Fruit fly (Drosophila melanogaster) whole organism, embryonic: ENCODE measurements around the gene Prx5.

ENCODE experiments used
- Aef1 ChIP-seq: fragments of 200-800 bp; sonication (Bioruptor generic); IDR thresholded peaks from 3 replicates; pipeline ENCODE4 v1.3.6; 2022; ENCODE audit warnings: missing biosample characterization, missing genetic modification characterization
- CG10267 ChIP-seq: fragments of 200-800 bp; sonication (Bioruptor generic); optimal IDR thresholded peaks from 2 replicates; lab custom pipeline; 2018; ENCODE audit warnings: missing biosample characterization, mild to moderate bottlenecking, missing genetic modification characterization, moderate library complexity
- CG11456 ChIP-seq: fragments of 200-800 bp; sonication (Bioruptor generic); IDR thresholded peaks from 3 replicates; pipeline ENCODE4 v1.3.6; 2022; ENCODE audit warnings: missing biosample characterization, missing genetic modification characterization
- CG11504 ChIP-seq: fragments of 200-800 bp; sonication (Bioruptor generic); optimal IDR thresholded peaks from 3 replicates; lab custom pipeline; 2019; ENCODE audit warnings: missing biosample characterization, mild to moderate bottlenecking, missing genetic modification characterization, moderate library complexity
- CG11723 ChIP-seq: fragments of 200-800 bp; sonication (Bioruptor generic); optimal IDR thresholded peaks from 2 replicates; lab custom pipeline; 2017; ENCODE audit warnings: missing biosample characterization, mild to moderate bottlenecking, missing genetic modification characterization
- CG12104 ChIP-seq: fragments of 200-800 bp; sonication (Bioruptor generic); optimal IDR thresholded peaks from 3 replicates; lab custom pipeline; 2016; ENCODE audit warnings: missing biosample characterization, missing genetic modification characterization
- CG12219 ChIP-seq: fragments of 200-800 bp; sonication (Bioruptor generic); optimal IDR thresholded peaks from 3 replicates; lab custom pipeline; 2018; ENCODE audit warnings: missing biosample characterization, mild to moderate bottlenecking, missing genetic modification characterization
- CG12769 ChIP-seq: fragments of 200-800 bp; sonication (Bioruptor generic); optimal IDR thresholded peaks from 2 replicates; lab custom pipeline; 2019; ENCODE audit warnings: missing biosample characterization, mild to moderate bottlenecking, missing genetic modification characterization, moderate library complexity
- CG13424 ChIP-seq: fragments of 200-800 bp; sonication (Bioruptor generic); optimal IDR thresholded peaks from 2 replicates; lab custom pipeline; 2019; ENCODE audit warnings: missing biosample characterization, mild to moderate bottlenecking, missing genetic modification characterization, moderate library complexity
- CG16815 ChIP-seq: fragments of 200-800 bp; sonication (Bioruptor generic); optimal IDR thresholded peaks from 3 replicates; lab custom pipeline; 2017; ENCODE audit warnings: missing biosample characterization, mild to moderate bottlenecking, missing genetic modification characterization
- CG17361 ChIP-seq: fragments of 200-800 bp; sonication (Bioruptor generic); IDR thresholded peaks from 3 replicates; pipeline ENCODE4 v1.3.6; 2022; ENCODE audit warnings: missing biosample characterization, missing genetic modification characterization
- CG2712 ChIP-seq: fragments of 200-800 bp; optimal IDR thresholded peaks from 3 replicates; lab custom pipeline; 2019; ENCODE audit warnings: missing biosample characterization, mild to moderate bottlenecking, missing genetic modification characterization, moderate library complexity
- CG2875 ChIP-seq: fragments of 200-800 bp; sonication (Bioruptor generic); optimal IDR thresholded peaks from 2 replicates; lab custom pipeline; 2017; ENCODE audit warnings: missing biosample characterization, mild to moderate bottlenecking, missing genetic modification characterization, missing genetic modification reagents
- CG33557 ChIP-seq: fragments of 200-800 bp; sonication (Bioruptor generic); optimal IDR thresholded peaks from 2 replicates; lab custom pipeline; 2019; ENCODE audit warnings: missing biosample characterization, mild to moderate bottlenecking, missing genetic modification characterization, moderate library complexity
- CG7271 ChIP-seq: fragments of 200-800 bp; sonication (Bioruptor generic); optimal IDR thresholded peaks from 2 replicates; lab custom pipeline; 2018; ENCODE audit warnings: missing biosample characterization, mild to moderate bottlenecking, missing genetic modification characterization, moderate library complexity
- CG7963 ChIP-seq: fragments of 200-800 bp; sonication (Bioruptor generic); IDR thresholded peaks from 3 replicates; pipeline ENCODE4 v1.3.6; 2022; ENCODE audit warnings: missing biosample characterization, missing genetic modification characterization; ENCODE audit not compliant: partially characterized antibody
- CG8281 ChIP-seq: fragments of 200-800 bp; sonication (Bioruptor generic); optimal IDR thresholded peaks from 2 replicates; lab custom pipeline; 2018; ENCODE audit warnings: missing biosample characterization, mild to moderate bottlenecking, missing genetic modification characterization, moderate library complexity
- CG8359 ChIP-seq: fragments of 200-800 bp; sonication (Bioruptor generic); optimal IDR thresholded peaks from 2 replicates; lab custom pipeline; 2017; ENCODE audit warnings: missing biosample characterization, mild to moderate bottlenecking, missing genetic modification characterization, borderline replicate concordance
- CG9437 ChIP-seq: fragments of 200-800 bp; sonication (Bioruptor generic); optimal IDR thresholded peaks from 2 replicates; lab custom pipeline; 2018; ENCODE audit warnings: missing biosample characterization, mild to moderate bottlenecking, missing genetic modification characterization
- CHES-1-like ChIP-seq: fragments of 200-800 bp; sonication (Bioruptor generic); optimal IDR thresholded peaks from 2 replicates; lab custom pipeline; 2016; ENCODE audit warnings: missing biosample characterization, missing genetic modification characterization
- CrebB ChIP-seq: fragments of 200-800 bp; sonication (Bioruptor generic); optimal IDR thresholded peaks from 3 replicates; lab custom pipeline; 2018; ENCODE audit warnings: missing biosample characterization, mild to moderate bottlenecking, missing genetic modification characterization
- Ets65A ChIP-seq: fragments of 200-800 bp; sonication (Bioruptor generic); peaks from one replicate; lab custom pipeline; 2016; ENCODE audit warnings: missing biosample characterization, missing genetic modification characterization
- Ets97D ChIP-seq: fragments of 200-800 bp; sonication (Bioruptor generic); optimal IDR thresholded peaks from 3 replicates; lab custom pipeline; 2016; ENCODE audit warnings: missing biosample characterization, missing genetic modification characterization
- Gug ChIP-seq: fragments of 200-800 bp; sonication (Bioruptor generic); IDR thresholded peaks from 4 replicates; pipeline ENCODE4 v1.3.6; 2022; ENCODE audit warnings: missing biosample characterization, missing genetic modification characterization
- HHEX ChIP-seq: fragments of 200-800 bp; sonication (Bioruptor generic); optimal IDR thresholded peaks from 3 replicates; lab custom pipeline; 2017; ENCODE audit warnings: missing biosample characterization, mild to moderate bottlenecking, missing genetic modification characterization, missing genetic modification reagents
- Hmx ChIP-seq: fragments of 200-800 bp; sonication (Bioruptor generic); optimal IDR thresholded peaks from 2 replicates; lab custom pipeline; 2016; ENCODE audit warnings: missing biosample characterization, missing genetic modification characterization
- Hr51 ChIP-seq, 2 experiments: fragments of 200-800 bp; sonication (Bioruptor generic); optimal IDR thresholded peaks; 2 replicates in 1 of 2; 3 replicates in 1 of 2; lab custom pipeline; 2016 to 2018; ENCODE audit warnings: missing biosample characterization in 2 of 2, missing genetic modification characterization in 2 of 2, mild to moderate bottlenecking in 1 of 2, moderate library complexity in 1 of 2
- Lpt ChIP-seq: fragments of >200 bp; optimal IDR thresholded peaks from 2 replicates; lab custom pipeline; 2018; ENCODE audit warnings: missing biosample characterization, missing genetic modification characterization
- Mad ChIP-seq: fragments of 200-800 bp; sonication (Bioruptor generic); optimal IDR thresholded peaks from 2 replicates; lab custom pipeline; 2016; ENCODE audit warnings: missing biosample characterization, missing genetic modification characterization
- NfI ChIP-seq: fragments of 200-800 bp; sonication (Bioruptor generic); optimal IDR thresholded peaks from 3 replicates; lab custom pipeline; 2018; ENCODE audit warnings: missing biosample characterization, mild to moderate bottlenecking, missing genetic modification characterization, moderate library complexity
- Rfx ChIP-seq: fragments of 200-800 bp; sonication (Bioruptor generic); IDR thresholded peaks from 2 replicates; pipeline ENCODE4 v1.3.6; 2022; ENCODE audit warnings: missing biosample characterization, missing genetic modification characterization
- YL-1 ChIP-seq: fragments of 200-800 bp; sonication (Bioruptor generic); optimal IDR thresholded peaks from 3 replicates; lab custom pipeline; 2017; ENCODE audit warnings: missing biosample characterization, mild to moderate bottlenecking, missing genetic modification characterization
- ab ChIP-seq: fragments of 200-800 bp; sonication (Bioruptor generic); optimal IDR thresholded peaks from 2 replicates; lab custom pipeline; 2016; ENCODE audit warnings: missing biosample characterization, missing genetic modification characterization
- bowl ChIP-seq: fragments of 200-800 bp; sonication (Bioruptor generic); IDR thresholded peaks from 2 replicates; pipeline ENCODE4 v1.3.6; 2022; ENCODE audit warnings: missing biosample characterization, missing genetic modification characterization
- caup ChIP-seq: fragments of 200-800 bp; sonication (Bioruptor generic); optimal IDR thresholded peaks from 3 replicates; lab custom pipeline; 2017; ENCODE audit warnings: missing biosample characterization, mild to moderate bottlenecking, missing genetic modification characterization, moderate library complexity; ENCODE audit not compliant: severe bottlenecking
- dmrt11E ChIP-seq: fragments of 200-800 bp; sonication (Bioruptor generic); optimal IDR thresholded peaks from 3 replicates; lab custom pipeline; 2018; ENCODE audit warnings: missing biosample characterization, mild to moderate bottlenecking, missing genetic modification characterization, moderate library complexity
- gcm2 ChIP-seq: fragments of 200-800 bp; sonication (Bioruptor generic); optimal IDR thresholded peaks from 2 replicates; lab custom pipeline; 2016; ENCODE audit warnings: missing biosample characterization, missing genetic modification characterization
- gsb-n ChIP-seq: fragments of 200-800 bp; sonication (Bioruptor generic); optimal IDR thresholded peaks from 3 replicates; lab custom pipeline; 2018; ENCODE audit warnings: missing biosample characterization, mild to moderate bottlenecking, missing genetic modification characterization
- jing ChIP-seq: fragments of 200-800 bp; sonication (Bioruptor generic); optimal IDR thresholded peaks from 2 replicates; lab custom pipeline; 2018; ENCODE audit warnings: missing biosample characterization, mild to moderate bottlenecking, missing genetic modification characterization
- jumu ChIP-seq: fragments of 200-800 bp; sonication (Bioruptor generic); optimal IDR thresholded peaks from 3 replicates; lab custom pipeline; 2016; ENCODE audit warnings: missing biosample characterization, missing genetic modification characterization
- org-1 ChIP-seq: fragments of 200-800 bp; sonication (Bioruptor generic); optimal IDR thresholded peaks from 2 replicates; lab custom pipeline; 2017; ENCODE audit warnings: missing biosample characterization, missing genetic modification characterization
- ro ChIP-seq: fragments of 200-800 bp; sonication (Bioruptor generic); IDR thresholded peaks from 2 replicates; pipeline ENCODE4 v1.3.6; 2022; ENCODE audit warnings: missing biosample characterization, missing genetic modification characterization
- sens-2 ChIP-seq: fragments of 200-800 bp; sonication (Bioruptor generic); IDR thresholded peaks from 2 replicates; pipeline ENCODE4 v1.3.6; 2022; ENCODE audit warnings: missing biosample characterization, missing genetic modification characterization
- so ChIP-seq: fragments of 200-800 bp; sonication (Bioruptor generic); IDR thresholded peaks from 3 replicates; pipeline ENCODE4 v1.3.6; 2022; ENCODE audit warnings: missing biosample characterization, missing genetic modification characterization
- tio ChIP-seq: fragments of 200-800 bp; sonication (Bioruptor generic); optimal IDR thresholded peaks from 2 replicates; lab custom pipeline; 2017; ENCODE audit warnings: missing biosample characterization, missing genetic modification characterization, inconsistent platforms
- tll ChIP-seq, 2 experiments: fragments of 200-800 bp in 1 of 2; fragments of >200 bp in 1 of 2; sonication (Bioruptor generic) in 1 of 2; optimal IDR thresholded peaks; 2 replicates each; lab custom pipeline; 2017 to 2019; ENCODE audit warnings: missing biosample characterization in 2 of 2, missing genetic modification characterization in 2 of 2, mild to moderate bottlenecking in 1 of 2, moderate library complexity in 1 of 2
- unc-4 ChIP-seq: fragments of 200-800 bp; sonication (Bioruptor generic); IDR thresholded peaks from 2 replicates; pipeline ENCODE4 v1.3.6; 2022; ENCODE audit warnings: missing biosample characterization, missing genetic modification characterization; ENCODE audit not compliant: partially characterized antibody

Gene Prx5

DNA sequence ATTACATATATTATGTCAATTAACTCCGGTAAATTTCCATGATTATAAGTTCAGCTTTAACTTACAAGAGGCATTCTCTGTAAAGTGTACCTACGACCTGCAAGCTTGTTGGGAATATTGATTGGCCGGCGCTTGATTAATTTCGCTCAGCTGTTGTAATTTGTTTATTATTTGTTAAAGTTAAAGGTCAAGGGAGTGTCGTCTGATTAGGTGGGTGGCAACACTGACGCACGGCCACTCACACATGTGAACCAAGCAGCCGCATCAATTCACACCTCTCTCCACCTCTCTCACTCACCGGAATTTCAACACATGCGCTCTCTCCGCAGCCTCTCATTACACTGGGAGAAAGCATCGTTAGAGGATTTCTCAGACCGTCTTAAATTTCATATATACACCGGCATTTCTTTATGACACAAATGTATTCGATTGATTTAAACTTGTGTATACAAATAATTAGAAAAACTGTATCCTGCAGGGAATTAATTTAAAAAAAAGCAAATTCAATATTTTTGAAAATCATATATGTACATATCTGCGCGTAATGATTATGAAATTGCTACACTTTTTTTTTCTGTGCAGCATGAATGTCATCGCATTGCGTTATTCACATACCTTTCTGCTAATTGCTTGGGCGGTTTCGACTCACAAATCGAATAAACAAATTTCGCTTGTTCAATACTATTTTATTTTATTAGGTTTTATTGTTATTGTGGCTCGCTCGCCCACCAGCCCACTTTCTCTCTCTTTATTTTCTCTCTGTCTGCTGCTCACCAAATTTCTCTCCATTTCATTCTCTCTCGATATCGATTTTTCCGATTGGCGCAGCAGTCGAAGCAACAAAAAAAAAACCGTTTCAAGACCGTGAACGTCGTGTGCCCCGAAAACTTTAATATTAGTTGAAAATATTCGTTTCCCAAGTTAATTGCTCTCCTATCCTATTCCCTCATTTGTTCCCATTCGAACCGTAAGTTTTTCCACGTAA is 5.2 kb upstream of the Prx5 start (continued):
- TF ChIP-seq CG8281 (tag; lab: Kevin White, UChicago), result peak; percentile 82
- TF ChIP-seq gsb-n (tag; lab: Kevin White, UChicago), result peak; percentile 91
- peak; percentile 91 for TF ChIP-seq dmrt11E (tag; lab: Kevin White, UChicago)
- peak; percentile 96 for TF ChIP-seq CG12219 (GFP tag; lab: Kevin White, UChicago)
- TF ChIP-seq ro (GFP tag; lab: Robert Waterston, UW), result peak; percentile 81; the same call in 1 of the 2 replicates
- peak; percentile 86 for TF ChIP-seq CG33557
- peak; percentile 89 for TF ChIP-seq gcm2 (GFP tag; lab: Kevin White, UChicago)
- TF ChIP-seq jing (GFP tag; lab: Kevin White, UChicago), result peak; percentile 89
- peak in 1 of 2 experiments; percentile 52 for TF ChIP-seq tll (GFP tag; optimal IDR thresholded peaks at IDR 0.05; lab: Kevin White, UChicago)
- TF ChIP-seq jumu (GFP tag; lab: Kevin White, UChicago), result peak; percentile 84
- TF ChIP-seq Mad (GFP tag; lab: Kevin White, UChicago), result peak; percentile 89
- TF ChIP-seq Ets65A, result peak; percentile 98
- peak; percentile 98 for TF ChIP-seq CG17361 (GFP tag; lab: Robert Waterston, UW)
- peak; percentile 93 for TF ChIP-seq CG12104 (GFP tag; lab: Kevin White, UChicago)
- no peak for TF ChIP-seq CG7963 (GFP tag; lab: Robert Waterston, UW)
- peak; percentile 92 for TF ChIP-seq CG9437 (GFP tag; lab: Kevin White, UChicago)
- peak; percentile 84 for TF ChIP-seq Rfx (GFP tag; lab: Robert Waterston, UW)
- peak; percentile 78 for TF ChIP-seq Aef1 (GFP tag; lab: Robert Waterston, UW)
- peak; percentile 93 for TF ChIP-seq caup (GFP tag; lab: Kevin White, UChicago)
- TF ChIP-seq ab, result peak; percentile 80
- peak; percentile 89 for TF ChIP-seq CG10267 (tag; lab: Kevin White, UChicago)
- peak; percentile 78 for TF ChIP-seq Hmx (GFP tag; lab: Kevin White, UChicago)
- peak; percentile 84 for TF ChIP-seq CG8359 (GFP tag; lab: Kevin White, UChicago)
- TF ChIP-seq NfI, result peak; percentile 92
- TF ChIP-seq HHEX (GFP tag; lab: Kevin White, UChicago), result peak; percentile 92
- peak; percentile 87 for TF ChIP-seq CrebB (tag; lab: Kevin White, UChicago)
- TF ChIP-seq CG11504, result peak; percentile 96
- peak; percentile 91 for TF ChIP-seq CHES-1-like
- peak; percentile 69 for TF ChIP-seq Ets97D (GFP tag; lab: Kevin White, UChicago)
- TF ChIP-seq Hr51 (GFP tag; optimal IDR thresholded peaks at IDR 0.05; lab: Kevin White, UChicago), result peak; percentile 84 to 95
- peak; percentile 94 for TF ChIP-seq org-1 (GFP tag; lab: Kevin White, UChicago)
- peak; percentile 77 for TF ChIP-seq YL-1
- TF ChIP-seq tio (GFP tag; lab: Kevin White, UChicago), result peak; percentile 94
- TF ChIP-seq Lpt (GFP tag; lab: Kevin White, UChicago), result no peak
- TF ChIP-seq CG2875 (GFP tag; lab: Kevin White, UChicago), result peak; percentile 92
- TF ChIP-seq sens-2 (GFP tag; lab: Robert Waterston, UW), result peak; percentile 60; the same call in 1 of the 2 replicates
- TF ChIP-seq Gug, result peak; percentile 69; the same call in 2 of the 4 replicates
- peak; percentile 90 for TF ChIP-seq so
- no peak; the same call in 1 of the 2 replicates for TF ChIP-seq bowl (GFP tag; lab: Robert Waterston, UW)
- peak; percentile 89 for TF ChIP-seq CG11723 (GFP tag; lab: Kevin White, UChicago)
- TF ChIP-seq CG11456, result peak; percentile 78
- TF ChIP-seq CG12769 (tag; lab: Kevin White, UChicago), result no peak
- TF ChIP-seq unc-4, result no peak
- TF ChIP-seq CG13424 (tag; lab: Kevin White, UChicago), result peak; percentile 98
- TF ChIP-seq CG16815 (GFP tag; lab: Kevin White, UChicago), result peak; percentile 90
- peak; percentile 43 for TF ChIP-seq CG7271
- TF ChIP-seq CG2712 (tag; lab: Kevin White, UChicago), result peak; percentile 96
